Worm (Caenorhabditis elegans): Measurements from ENCODE around the gene clp-1.

DNA sequence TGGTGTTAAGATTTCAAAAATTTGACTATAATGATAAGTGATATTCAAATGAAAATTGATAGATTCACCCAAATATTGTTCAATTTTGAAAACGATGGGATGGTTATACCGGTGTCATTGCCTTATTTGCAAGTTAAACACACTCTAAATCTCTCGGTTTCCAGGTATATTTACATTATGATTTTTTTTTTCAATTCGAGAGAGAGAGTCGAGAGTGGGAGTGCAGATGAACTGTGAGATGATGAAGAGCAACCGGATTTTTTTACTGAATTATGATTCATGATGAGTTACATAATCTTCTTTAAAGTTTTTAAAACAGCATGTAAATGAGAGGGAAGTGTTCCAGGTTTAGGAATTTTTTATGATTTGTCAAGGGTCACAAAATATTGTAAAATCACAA, 53.8 kb downstream of the clp-1 start, which contains the start of gene F44B9.10:
- TF ChIP-seq tra-4 (tag; optimal IDR thresholded peaks at IDR 0.05) (no peak), aly-1 (tag; optimal IDR thresholded peaks at IDR 0.05) (no peak), ets-7 (tag; optimal IDR thresholded peaks at IDR 0.05) (no peak), F13C5.2 (tag; optimal IDR thresholded peaks at IDR 0.05) (no peak), flt-1 (GFP tag; IDR thresholded peaks at IDR 0.05) (no peak), ama-1 (optimal IDR thresholded peaks at IDR 0.05) (no peak), sea-1 (GFP tag; conservative IDR thresholded peaks at IDR 0.05) (no peak), tbx-37 (GFP tag; conservative IDR thresholded peaks at IDR 0.05) (no peak), hnd-1 (tag; optimal IDR thresholded peaks at IDR 0.05) (no peak)
